Fruit fly (Drosophila melanogaster): ENCODE results near the gene Hsc70-3.

The Hsc70-3 gene

DNA sequence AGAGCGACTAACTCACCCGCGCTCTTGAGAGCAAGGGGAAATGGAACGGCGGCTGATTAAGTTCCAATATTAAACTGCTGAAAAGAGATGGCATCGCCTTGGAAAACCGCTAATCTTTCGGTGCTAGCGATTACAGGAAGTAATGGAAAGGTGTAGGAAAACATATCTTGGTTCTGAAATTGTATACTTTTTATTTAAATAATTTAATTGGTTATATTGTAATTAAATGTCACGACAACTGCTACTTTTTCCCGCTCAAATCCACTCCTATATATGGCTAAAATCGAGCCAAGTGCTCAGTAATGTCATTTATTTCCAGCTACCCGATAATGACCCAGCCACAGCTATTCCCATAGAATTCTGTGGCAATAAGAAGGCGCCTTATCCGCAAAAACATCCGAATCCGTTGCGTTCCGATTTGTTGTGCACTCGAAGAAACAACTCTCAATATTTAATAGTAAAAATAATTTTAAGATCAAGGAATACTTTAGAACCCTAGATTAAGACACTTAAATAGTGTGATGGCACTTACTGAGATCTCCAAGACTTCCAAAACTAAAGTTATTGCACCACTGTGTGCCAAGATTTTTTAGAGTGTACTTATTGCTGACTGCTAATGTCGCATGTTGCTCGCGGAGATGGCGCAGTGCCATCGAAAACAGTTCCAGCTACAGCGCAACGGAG, 18.6 kb downstream of the Hsc70-3 start (continued):
- TF ChIP-seq sqz (GFP tag; optimal IDR thresholded peaks at IDR 0.05) (no peak), CG15011 (GFP tag; optimal IDR thresholded peaks at IDR 0.05) (peak; percentile 64), CG9817 (tag; optimal IDR thresholded peaks at IDR 0.05) (peak; percentile 21), CG7839 (tag; optimal IDR thresholded peaks at IDR 0.05) (peak; percentile 81), Sin3A (optimal IDR thresholded peaks at IDR 0.05) (no peak), sob (GFP tag; IDR thresholded peaks at IDR 0.05) (peak; percentile 75), sisA (GFP tag; IDR thresholded peaks at IDR 0.05) (peak; percentile 61), tin (GFP tag; optimal IDR thresholded peaks at IDR 0.05) (peak; percentile 62), ash1 (GFP tag; optimal IDR thresholded peaks at IDR 0.05) (no peak), pb (GFP tag; optimal IDR thresholded peaks at IDR 0.05) (no peak), hbn (GFP tag; IDR thresholded peaks at IDR 0.05; ENCODE audit: partially characterized antibody) (no peak), HLH4C (GFP tag; IDR thresholded peaks at IDR 0.05; ENCODE audit: partially characterized antibody) (no peak), usp (GFP tag; optimal IDR thresholded peaks at IDR 0.05) (no peak), salm (tag; optimal IDR thresholded peaks at IDR 0.05) (peak; percentile 67), CG5180 (GFP tag; optimal IDR thresholded peaks at IDR 0.05) (peak; percentile 56), lilli (GFP tag; optimal IDR thresholded peaks at IDR 0.05) (peak; percentile 66), D (optimal IDR thresholded peaks at IDR 0.05) (no peak), D (GFP tag; optimal IDR thresholded peaks at IDR 0.05) (peak; percentile 47), Oaz (GFP tag; IDR thresholded peaks at IDR 0.05) (peak; percentile 51; the same call in 1 of the 2 replicates), NFAT (GFP tag; IDR thresholded peaks at IDR 0.05) (peak; percentile 49; the same call in 1 of the 2 replicates), CG7271 (tag; optimal IDR thresholded peaks at IDR 0.05) (no peak), CG12769 (tag; optimal IDR thresholded peaks at IDR 0.05) (peak; percentile 60), fu2 (GFP tag; optimal IDR thresholded peaks at IDR 0.05) (peak; percentile 37), Nf-YC (tag; optimal IDR thresholded peaks at IDR 0.05) (no peak), kay (GFP tag; optimal IDR thresholded peaks at IDR 0.05) (peak; percentile 42), Trl (optimal IDR thresholded peaks at IDR 0.05) (no peak), Trl (GFP tag; optimal IDR thresholded peaks at IDR 0.05) (peak; percentile 48), gem (tag; optimal IDR thresholded peaks at IDR 0.05) (peak; percentile 85), Poxn (GFP tag; IDR thresholded peaks at IDR 0.05) (no peak), nerfin-1 (tag; optimal IDR thresholded peaks at IDR 0.05) (peak; percentile 39), CG15601 (tag; optimal IDR thresholded peaks at IDR 0.05) (no peak), jigr1 (GFP tag; IDR thresholded peaks at IDR 0.05) (no peak), ac (GFP tag; optimal IDR thresholded peaks at IDR 0.05) (no peak), Atf3 (GFP tag; optimal IDR thresholded peaks at IDR 0.05) (peak; percentile 30), CG11504 (tag; optimal IDR thresholded peaks at IDR 0.05) (peak; percentile 86), Opbp (GFP tag; IDR thresholded peaks at IDR 0.05; ENCODE audit: partially characterized antibody) (no peak), CG12071 (GFP tag; optimal IDR thresholded peaks at IDR 0.05) (peak; percentile 71), Hr39 (optimal IDR thresholded peaks at IDR 0.05) (no peak), CG2129 (GFP tag; IDR thresholded peaks at IDR 0.05; ENCODE audit: partially characterized antibody) (no peak), CG6765 (GFP tag; optimal IDR thresholded peaks at IDR 0.05) (peak; percentile 21), ttk (GFP tag; IDR thresholded peaks at IDR 0.05) (peak; percentile 46; the same call in 1 of the 2 replicates), cwo (GFP tag; optimal IDR thresholded peaks at IDR 0.05) (peak; percentile 70), CG8924 (tag; optimal IDR thresholded peaks at IDR 0.05) (peak; percentile 79), CG4820 (GFP tag; optimal IDR thresholded peaks at IDR 0.05) (peak; percentile 67), al (GFP tag; IDR thresholded peaks at IDR 0.05) (0 out of 2 replicates have a peak, but pooled peaks have one; percentile 28), CG3281 (GFP tag; optimal IDR thresholded peaks at IDR 0.05) (peak; percentile 63), CG4404 (GFP tag; IDR thresholded peaks at IDR 0.05) (peak; percentile 48; the same call in 1 of the 2 replicates), knrl (GFP tag; IDR thresholded peaks at IDR 0.05; ENCODE audit: partially characterized antibody) (no peak), CG14710 (tag; optimal IDR thresholded peaks at IDR 0.05) (peak; percentile 48), Sox102F (GFP tag; optimal IDR thresholded peaks at IDR 0.05) (peak; percentile 81)
